Fruit fly (Drosophila melanogaster) Kc167 (cell line): ENCODE results near the gene CG43082.

Experiments
- Myc ChIP-seq: fragments of >200 bp; optimal IDR thresholded peaks from 2 replicates; lab custom pipeline; 2017; ENCODE audit warnings: missing external identifiers
- h ChIP-seq: fragments of >200 bp; optimal IDR thresholded peaks from 3 replicates; lab custom pipeline; 2018; ENCODE audit warnings: missing external identifiers
- insv ChIP-seq: fragments of >200 bp; optimal IDR thresholded peaks from 3 replicates; lab custom pipeline; 2018; ENCODE audit warnings: missing external identifiers
- psq ChIP-seq: fragments of >200 bp; optimal IDR thresholded peaks from 2 replicates; lab custom pipeline; 2017; ENCODE audit warnings: missing external identifiers

dm6 chr3L:15627295-15627694 is 34.4 kb upstream of the CG43082 start:
- no peak for TF ChIP-seq Myc
- no peak for TF ChIP-seq h
- no peak for TF ChIP-seq insv
- TF ChIP-seq psq, result no peak
